Worm (Caenorhabditis elegans) whole organism, L4 larva: ENCODE measurements around the gene ced-9.

Source experiments
- arid-1 ChIP-seq: fragments of 200-800 bp; sonication (Bioruptor generic); conservative IDR thresholded peaks from 2 replicates; pipeline ENCODE4 v1.3.6; 2022; ENCODE audit warnings: missing genetic modification reagents, missing genetic modification characterization, missing compliant biosample characterization
- egl-27 ChIP-seq: sonication (generic microtip); optimal IDR thresholded peaks from 3 replicates; lab custom pipeline; 2017; ENCODE audit warnings: missing biosample characterization, missing genetic modification reagents, missing genetic modification characterization
- fkh-10 ChIP-seq: fragments of 150-350 bp; optimal IDR thresholded peaks from 2 replicates; lab custom pipeline; 2014; ENCODE audit warnings: missing biosample characterization, missing genetic modification reagents, missing genetic modification characterization

- no peak for TF ChIP-seq arid-1 (GFP tag; lab: Robert Waterston, UW)
- TF ChIP-seq egl-27 (tag; lab: Kevin White, UChicago): no peak
- TF ChIP-seq fkh-10 (GFP tag; lab: Kevin White, UChicago): no peak
Measured at ce11 chrIII:10305295-10305694, 29.7 kb upstream of the ced-9 start.
